Worm (Caenorhabditis elegans): ENCODE measurements around the gene fbxa-190.
"Not testable (repeated sequence)": the region's sequence is repeated elsewhere in the genome, so short reads cannot be mapped to it uniquely, and the experiment has no call there.

The fbxa-190 gene

ce11 chrX:1395793-1396192, 24.0 kb downstream of the fbxa-190 start (continued):
- peak; percentile 86 for TF ChIP-seq hlh-30 (tag; optimal IDR thresholded peaks at IDR 0.05; ENCODE audit: insufficient read depth)
- TF ChIP-seq ztf-7 (tag; optimal IDR thresholded peaks at IDR 0.05): no peak
- no peak for TF ChIP-seq sdz-12 (GFP tag; optimal IDR thresholded peaks at IDR 0.05)
- TF ChIP-seq daf-16 (GFP tag; optimal IDR thresholded peaks at IDR 0.05): peak in 1 of 2 experiments; percentile 74
- no peak for TF ChIP-seq daf-16 (tag; optimal IDR thresholded peaks at IDR 0.05)
- TF ChIP-seq zip-11 (GFP tag; IDR thresholded peaks at IDR 0.05): no peak
- TF ChIP-seq nhr-6 (tag; optimal IDR thresholded peaks at IDR 0.05): peak; percentile 7
- no peak for TF ChIP-seq mep-1 (tag; optimal IDR thresholded peaks at IDR 0.05)
- TF ChIP-seq mxl-2 (GFP tag; conservative IDR thresholded peaks at IDR 0.05): no peak
- no peak for TF ChIP-seq zfp-3 (GFP tag; conservative IDR thresholded peaks at IDR 0.05)

DNA sequence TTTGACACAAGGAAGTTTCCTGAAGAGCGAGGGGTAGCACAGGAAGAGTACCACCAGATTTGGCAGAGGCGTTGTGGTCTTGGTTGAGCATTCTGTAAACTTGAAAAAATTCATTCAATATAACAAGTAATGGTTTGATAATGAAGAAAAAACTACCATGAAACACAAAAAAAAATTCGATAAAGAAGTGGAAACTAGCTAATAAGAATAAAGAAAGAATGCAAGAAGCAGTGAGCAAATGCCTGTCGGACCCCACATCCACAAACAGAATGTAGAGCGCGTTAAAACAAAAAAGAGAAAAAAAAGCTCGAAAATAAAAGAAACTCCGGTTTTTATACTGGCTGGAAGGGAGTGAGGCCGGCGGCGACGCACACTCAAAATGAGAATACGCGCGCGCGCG, 25.7 kb downstream of the fbxa-190 start, which contains the start of gene H39E20.1:
TSS of gene H39E20.1 (minus strand) at position 101 of the 400 bp plus-strand sequence.
- TF ChIP-seq Y75B8A.6 (GFP tag; IDR thresholded peaks at IDR 0.05) (no peak), nhr-28 (tag; optimal IDR thresholded peaks at IDR 0.05) (no peak), Y48G9A.11 (GFP tag; IDR thresholded peaks at IDR 0.05) (no peak), dpl-1 (GFP tag; optimal IDR thresholded peaks at IDR 0.05) (no peak), hmg-1.1 (GFP tag; IDR thresholded peaks at IDR 0.05) (no peak), fos-1 (tag; optimal IDR thresholded peaks at IDR 0.05) (no peak), arid-1 (GFP tag; conservative IDR thresholded peaks at IDR 0.05) (no peak), F49E8.2 (tag; optimal IDR thresholded peaks at IDR 0.05; ENCODE audit: borderline replicate concordance) (no peak)

DNA sequence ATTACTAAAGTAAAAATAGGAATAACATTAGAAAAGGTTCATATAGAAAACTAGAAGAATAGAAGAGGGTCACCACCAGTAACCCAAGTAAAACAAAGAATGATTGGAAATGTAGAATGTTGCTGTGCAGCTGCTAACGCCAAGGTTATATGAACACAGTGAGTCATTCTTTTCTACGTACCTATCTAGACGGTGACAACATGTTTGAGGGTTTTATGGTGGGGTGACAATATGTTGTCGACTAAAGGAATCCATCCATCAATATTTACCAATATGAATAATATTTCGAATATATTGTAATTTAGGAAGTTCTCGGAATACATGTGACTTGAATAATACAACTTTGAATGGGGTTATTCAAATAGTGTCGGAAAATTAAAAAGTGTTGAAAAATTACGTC, 29.4 kb downstream of the fbxa-190 start, which contains the start of gene ZK402.5:
TSS of gene ZK402.5 (minus strand) at position 101 of the 400 bp plus-strand sequence.
- TF ChIP-seq ceh-20 (GFP tag; IDR thresholded peaks at IDR 0.05): no peak

DNA sequence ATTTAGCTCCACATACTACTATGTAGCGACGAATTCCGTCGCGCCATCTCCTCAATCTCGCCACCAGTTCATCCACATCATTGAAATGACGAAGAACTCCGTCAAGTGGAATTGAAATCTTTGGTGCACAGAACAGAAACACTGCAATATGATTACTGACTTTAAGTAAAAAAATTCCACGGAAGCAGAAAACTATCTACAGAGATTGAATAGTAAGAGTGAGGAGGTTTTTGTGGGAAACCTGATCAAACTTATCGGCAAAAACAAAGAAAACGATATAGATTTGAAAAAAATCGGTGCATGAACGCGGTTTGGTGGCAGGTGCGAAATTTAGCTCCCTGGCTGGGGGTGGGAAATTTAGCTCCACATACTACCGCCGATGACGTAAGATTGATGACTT, 31.6 kb downstream of the fbxa-190 start, which contains the start of gene ZK402.2:
TSS of gene ZK402.2 (plus strand) at position 301 of the 400 bp plus-strand sequence.
- not testable (repeated sequence) for TF ChIP-seq dmd-8 (GFP tag; IDR thresholded peaks at IDR 0.05); daf-12 (tag; optimal IDR thresholded peaks at IDR 0.05); hlh-11 (tag; optimal IDR thresholded peaks at IDR 0.05)

DNA sequence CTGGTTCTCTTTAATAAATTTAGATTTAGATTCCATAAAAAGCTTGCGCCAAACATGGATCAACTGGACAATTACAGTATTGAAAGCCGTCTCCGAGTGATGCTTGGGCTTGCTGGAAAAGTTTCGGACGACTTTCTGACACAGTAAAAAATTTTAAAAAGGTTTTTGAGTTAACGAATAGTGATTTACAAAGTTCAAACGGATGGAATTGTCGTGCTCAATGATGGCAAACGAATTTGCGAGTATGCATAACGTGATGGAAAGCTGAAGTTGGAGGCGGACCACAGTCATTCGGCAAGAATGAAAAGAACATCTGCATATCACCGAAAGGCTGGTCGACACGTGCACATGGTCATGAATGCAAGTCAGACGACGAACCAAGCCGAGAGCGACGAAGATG, 32.2 kb downstream of the fbxa-190 start, which contains the start of gene ZK402.1:
TSS of gene ZK402.1 (plus strand) at position 301 of the 400 bp plus-strand sequence.
- TF ChIP-seq daf-16 (GFP tag; optimal IDR thresholded peaks at IDR 0.05); daf-16 (tag; optimal IDR thresholded peaks at IDR 0.05); Y5F2A.4 (GFP tag; optimal IDR thresholded peaks at IDR 0.05); lin-29 (GFP tag; IDR thresholded peaks at IDR 0.05): not testable (repeated sequence)

- TF ChIP-seq arid-1 (GFP tag; conservative IDR thresholded peaks at IDR 0.05) (no peak), aha-1 (tag) (peak; percentile 91)
These were observed 37.4 kb downstream of the fbxa-190 start for ce11 chrX:1409224-1409623.

ce11 chrX:1410552-1410951, 38.7 kb downstream of the fbxa-190 start, which contains the start of gene abu-2:
Gene abu-2 (minus strand): TSS chrX:1410652.
- no peak for TF ChIP-seq lin-13 (GFP tag; optimal IDR thresholded peaks at IDR 0.05)
- TF ChIP-seq dmd-8 (GFP tag; IDR thresholded peaks at IDR 0.05): no peak

DNA sequence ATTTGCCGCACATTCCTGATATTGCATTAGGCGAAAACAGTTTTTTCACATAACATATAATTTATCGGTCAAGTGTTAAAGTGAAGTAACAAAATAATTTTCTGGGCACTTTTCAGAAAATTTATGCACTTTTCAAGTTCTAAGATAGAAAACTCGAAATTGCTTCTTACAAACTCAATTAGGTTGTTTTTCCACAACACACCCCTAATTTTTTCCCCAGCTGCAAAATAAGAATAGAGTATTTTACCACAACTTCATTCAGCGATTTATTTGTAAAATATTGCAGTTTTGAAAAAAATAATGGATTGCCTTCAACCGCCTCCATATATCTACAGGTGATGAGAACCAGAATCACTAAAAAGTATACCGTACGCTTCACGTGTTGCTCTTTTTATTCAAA, 41.0 kb downstream of the fbxa-190 start, which contains the start of gene srh-19:
TSS of gene srh-19 (plus strand) at position 301 of the 400 bp plus-strand sequence.
- TF ChIP-seq unc-62 (GFP tag; optimal IDR thresholded peaks at IDR 0.05 in 1 of 2) (peak in 1 of 2 experiments; percentile 38), unc-62 (tag; optimal IDR thresholded peaks at IDR 0.05) (no peak), Y48G9A.11 (GFP tag; IDR thresholded peaks at IDR 0.05) (no peak)

Measured in whole organism, L4 larva.